Fruit fly (Drosophila melanogaster): ENCODE measurements around the gene CG8064.

DNA sequence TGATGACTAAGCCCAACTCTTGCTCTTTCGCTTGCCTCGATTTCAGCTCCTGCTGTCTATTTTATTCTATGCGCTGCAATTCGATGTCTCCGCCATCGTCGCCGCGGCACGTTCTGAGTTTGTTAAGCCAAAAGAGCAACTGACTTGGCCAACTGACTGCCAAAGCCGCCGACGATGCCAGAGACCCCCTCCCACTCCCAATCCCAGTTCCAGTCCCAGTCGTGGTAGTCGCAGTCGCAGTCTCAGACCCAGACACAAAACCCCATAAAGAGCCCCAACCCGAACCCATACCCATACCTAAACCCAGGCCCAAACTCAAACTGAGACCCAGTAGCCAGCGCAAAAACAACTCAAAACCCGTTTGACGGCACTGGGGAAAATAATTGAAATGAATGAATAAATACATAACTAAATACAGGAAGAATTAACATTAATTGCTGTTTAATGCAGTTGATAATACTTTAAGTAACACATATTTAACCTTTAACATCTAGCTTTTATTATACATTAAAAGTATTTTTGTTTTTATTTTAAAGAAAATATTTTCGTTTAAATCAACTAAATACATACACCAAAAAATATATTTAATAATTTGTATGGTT is 27.4 kb downstream of the CG8064 start:
- TF ChIP-seq CG13775 (GFP tag; optimal IDR thresholded peaks at IDR 0.05) (peak; percentile 49), unc-4 (GFP tag; IDR thresholded peaks at IDR 0.05; ENCODE audit: partially characterized antibody) (no peak)

All from whole organism, embryonic.